Fruit fly (Drosophila melanogaster) whole organism, embryonic: ENCODE measurements around the gene UbcE2M.
A peak's percentile ranks its signal among the peaks of the same experiment; 100 is the strongest.

Source experiments
- Abd-B ChIP-seq: fragments of 200-800 bp; sonication (Bioruptor generic); optimal IDR thresholded peaks from 2 replicates; lab custom pipeline; 2018; ENCODE audit warnings: missing biosample characterization, mild to moderate bottlenecking, missing genetic modification characterization, moderate library complexity
- Aef1 ChIP-seq: fragments of 200-800 bp; sonication (Bioruptor generic); IDR thresholded peaks from 3 replicates; pipeline ENCODE4 v1.3.6; 2022; ENCODE audit warnings: missing biosample characterization, missing genetic modification characterization
- Asciz ChIP-seq: fragments of 200-800 bp; sonication (Bioruptor generic); optimal IDR thresholded peaks from 2 replicates; lab custom pipeline; 2017; ENCODE audit warnings: missing biosample characterization, mild to moderate bottlenecking, missing genetic modification characterization, missing genetic modification reagents
- Atf3 ChIP-seq: fragments of 200-800 bp; sonication (Bioruptor generic); optimal IDR thresholded peaks from 3 replicates; lab custom pipeline; 2016; ENCODE audit warnings: missing biosample characterization, missing genetic modification characterization
- BEAF-32 ChIP-seq: fragments of 200-800 bp; sonication (Bioruptor generic); optimal IDR thresholded peaks from 3 replicates; lab custom pipeline; 2017; ENCODE audit warnings: missing biosample characterization, missing genetic modification characterization, mild to moderate bottlenecking, moderate library complexity, missing genetic modification reagents
- Bdp1 ChIP-seq: fragments of 200-800 bp; sonication (Bioruptor generic); optimal IDR thresholded peaks from 3 replicates; lab custom pipeline; 2016; ENCODE audit warnings: missing biosample characterization, missing genetic modification characterization
- CG10565 ChIP-seq: fragments of 200-800 bp; sonication (Bioruptor generic); optimal IDR thresholded peaks from 3 replicates; lab custom pipeline; 2016; ENCODE audit warnings: missing biosample characterization, mild to moderate bottlenecking, missing genetic modification characterization
- CG12071 ChIP-seq: fragments of 200-800 bp; sonication (Bioruptor generic); optimal IDR thresholded peaks from 3 replicates; lab custom pipeline; 2018; ENCODE audit warnings: missing biosample characterization, mild to moderate bottlenecking, missing genetic modification characterization
- CG12299 ChIP-seq: fragments of 200-800 bp; sonication (Bioruptor generic); optimal IDR thresholded peaks from 2 replicates; lab custom pipeline; 2018; ENCODE audit warnings: missing biosample characterization, mild to moderate bottlenecking, missing genetic modification characterization
- CG12769 ChIP-seq: fragments of 200-800 bp; sonication (Bioruptor generic); optimal IDR thresholded peaks from 2 replicates; lab custom pipeline; 2019; ENCODE audit warnings: missing biosample characterization, mild to moderate bottlenecking, missing genetic modification characterization, moderate library complexity
- CG13424 ChIP-seq: fragments of 200-800 bp; sonication (Bioruptor generic); optimal IDR thresholded peaks from 2 replicates; lab custom pipeline; 2019; ENCODE audit warnings: missing biosample characterization, mild to moderate bottlenecking, missing genetic modification characterization, moderate library complexity
- CG14441 ChIP-seq: fragments of 200-800 bp; sonication (Bioruptor generic); IDR thresholded peaks from 2 replicates; pipeline ENCODE4 v1.3.6; 2022; ENCODE audit warnings: missing biosample characterization, missing genetic modification characterization
- CG1529 ChIP-seq: fragments of 200-800 bp; sonication (Bioruptor generic); optimal IDR thresholded peaks from 3 replicates; lab custom pipeline; 2018; ENCODE audit warnings: missing biosample characterization, missing genetic modification characterization
- CG15514 ChIP-seq: fragments of 200-800 bp; sonication (Bioruptor generic); optimal IDR thresholded peaks from 3 replicates; lab custom pipeline; 2017; ENCODE audit warnings: missing biosample characterization, missing genetic modification characterization, mild to moderate bottlenecking, moderate library complexity, missing genetic modification reagents
- CG17829 ChIP-seq: fragments of 200-800 bp; optimal IDR thresholded peaks from 2 replicates; lab custom pipeline; 2019; ENCODE audit warnings: missing biosample characterization, mild to moderate bottlenecking, missing genetic modification characterization, moderate library complexity
- CG34422 ChIP-seq: fragments of 200-800 bp; sonication (Bioruptor generic); IDR thresholded peaks from 3 replicates; pipeline ENCODE4 v1.3.6; 2022; ENCODE audit warnings: missing biosample characterization, missing genetic modification characterization
- CG3726 ChIP-seq: fragments of 200-800 bp; sonication (Bioruptor generic); IDR thresholded peaks from 3 replicates; pipeline ENCODE4, ENCODE4 v1.3.6; 2022; ENCODE audit warnings: missing biosample characterization, missing genetic modification characterization
- CG3847 ChIP-seq: fragments of 200-800 bp; sonication (Bioruptor generic); IDR thresholded peaks from 2 replicates; pipeline ENCODE4 v1.3.6; 2022; ENCODE audit warnings: missing biosample characterization, missing genetic modification characterization
- CG7271 ChIP-seq: fragments of 200-800 bp; sonication (Bioruptor generic); optimal IDR thresholded peaks from 2 replicates; lab custom pipeline; 2018; ENCODE audit warnings: missing biosample characterization, mild to moderate bottlenecking, missing genetic modification characterization, moderate library complexity
- CG7987 ChIP-seq: fragments of 200-800 bp; sonication (Bioruptor generic); optimal IDR thresholded peaks from 2 replicates; lab custom pipeline; 2018; ENCODE audit warnings: missing biosample characterization, mild to moderate bottlenecking, missing genetic modification characterization, moderate library complexity
- CG9797 ChIP-seq: fragments of 200-800 bp; sonication (Bioruptor generic); optimal IDR thresholded peaks from 3 replicates; lab custom pipeline; 2018; ENCODE audit warnings: missing biosample characterization, mild to moderate bottlenecking, missing genetic modification characterization
- CoRest ChIP-seq: fragments of 200-800 bp; sonication (Bioruptor generic); optimal IDR thresholded peaks from 3 replicates; lab custom pipeline; 2018; ENCODE audit warnings: missing biosample characterization, mild to moderate bottlenecking, missing genetic modification characterization, moderate library complexity
- Dad ChIP-seq: fragments of 200-800 bp; sonication (Bioruptor generic); optimal IDR thresholded peaks from 3 replicates; lab custom pipeline; 2016; ENCODE audit warnings: missing biosample characterization, missing genetic modification characterization
- Dref ChIP-seq: fragments of 200-800 bp; sonication (Bioruptor generic); IDR thresholded peaks from 2 replicates; pipeline ENCODE4 v1.3.6; 2022; ENCODE audit warnings: missing biosample characterization, missing genetic modification characterization
- Gsc ChIP-seq: fragments of 200-800 bp; sonication (Bioruptor generic); IDR thresholded peaks from 2 replicates; pipeline ENCODE4 v1.3.6; 2022; ENCODE audit warnings: missing biosample characterization, missing genetic modification characterization
- HHEX ChIP-seq: fragments of 200-800 bp; sonication (Bioruptor generic); optimal IDR thresholded peaks from 3 replicates; lab custom pipeline; 2017; ENCODE audit warnings: missing biosample characterization, mild to moderate bottlenecking, missing genetic modification characterization, missing genetic modification reagents
- Hr51 ChIP-seq, 2 experiments: fragments of 200-800 bp; sonication (Bioruptor generic); optimal IDR thresholded peaks; 2 replicates in 1 of 2; 3 replicates in 1 of 2; lab custom pipeline; 2016 to 2018; ENCODE audit warnings: missing biosample characterization in 2 of 2, missing genetic modification characterization in 2 of 2, mild to moderate bottlenecking in 1 of 2, moderate library complexity in 1 of 2
- Jarid2 ChIP-seq: fragments of 200-800 bp; sonication (Bioruptor generic); optimal IDR thresholded peaks from 3 replicates; lab custom pipeline; 2017; ENCODE audit warnings: mild to moderate bottlenecking, missing biosample characterization, missing genetic modification reagents, missing genetic modification characterization
- Mes4 ChIP-seq: fragments of 200-800 bp; sonication (Bioruptor generic); optimal IDR thresholded peaks from 2 replicates; lab custom pipeline; 2016; ENCODE audit warnings: missing biosample characterization, missing genetic modification characterization
- Mrtf ChIP-seq: fragments of 200-800 bp; sonication (Bioruptor generic); IDR thresholded peaks from 3 replicates; pipeline ENCODE4 v1.3.6; 2022; ENCODE audit warnings: missing biosample characterization, missing genetic modification characterization
- Oli ChIP-seq: fragments of 200-800 bp; sonication (Bioruptor generic); optimal IDR thresholded peaks from 2 replicates; lab custom pipeline; 2018; ENCODE audit warnings: missing biosample characterization, mild to moderate bottlenecking, missing genetic modification characterization, moderate library complexity
- PHDP ChIP-seq: fragments of 200-800 bp; sonication (Bioruptor generic); optimal IDR thresholded peaks from 3 replicates; lab custom pipeline; 2018; ENCODE audit warnings: missing biosample characterization, mild to moderate bottlenecking, missing genetic modification characterization, moderate library complexity
- Ptx1 ChIP-seq: fragments of 200-800 bp; sonication (Bioruptor generic); IDR thresholded peaks from 2 replicates; pipeline ENCODE4 v1.3.6; 2022; ENCODE audit warnings: missing biosample characterization, missing genetic modification characterization
- Sry-δ ChIP-seq: fragments of 200-800 bp; sonication (Bioruptor generic); optimal IDR thresholded peaks from 2 replicates; lab custom pipeline; 2016; ENCODE audit warnings: missing biosample characterization, missing genetic modification characterization
- Taf1 ChIP-seq: fragments of 200-800 bp; sonication (Bioruptor generic); IDR thresholded peaks from 2 replicates; pipeline ENCODE4 v1.3.6; 2022; ENCODE audit warnings: missing biosample characterization, missing genetic modification characterization
- Usf ChIP-seq: fragments of 200-800 bp; sonication (Bioruptor generic); optimal IDR thresholded peaks from 2 replicates; lab custom pipeline; 2017; ENCODE audit warnings: missing genotype, missing biosample characterization, missing genetic modification characterization
- ase ChIP-seq: fragments of 200-800 bp; sonication (Bioruptor generic); IDR thresholded peaks from 3 replicates; pipeline ENCODE4 v1.3.6; 2022; ENCODE audit warnings: missing biosample characterization, missing genetic modification characterization
- croc ChIP-seq: fragments of 200-800 bp; sonication (Bioruptor generic); conservative IDR thresholded peaks from 3 replicates; pipeline ENCODE4 v1.3.6; 2022; ENCODE audit warnings: missing biosample characterization, missing genetic modification characterization
- disco-r ChIP-seq: fragments of 200-800 bp; sonication (Bioruptor generic); optimal IDR thresholded peaks from 2 replicates; lab custom pipeline; 2016; ENCODE audit warnings: missing biosample characterization, missing genetic modification characterization
- dmrt99B ChIP-seq: fragments of 200-800 bp; sonication (Bioruptor generic); optimal IDR thresholded peaks from 2 replicates; lab custom pipeline; 2018; ENCODE audit warnings: missing biosample characterization, mild to moderate bottlenecking, missing genetic modification characterization, moderate library complexity
- dysf ChIP-seq: fragments of 200-800 bp; sonication (Bioruptor generic); IDR thresholded peaks from 3 replicates; pipeline ENCODE4 v1.3.6; 2022; ENCODE audit warnings: missing biosample characterization, missing genetic modification characterization
- ems ChIP-seq: fragments of 200-800 bp; sonication (Bioruptor generic); optimal IDR thresholded peaks from 3 replicates; lab custom pipeline; 2016; ENCODE audit warnings: missing biosample characterization, missing genetic modification characterization
- esg ChIP-seq: fragments of 200-800 bp; sonication (Bioruptor generic); conservative IDR thresholded peaks from 2 replicates; pipeline ENCODE4 v1.3.6; 2022; ENCODE audit warnings: missing biosample characterization, missing genetic modification characterization
- gce ChIP-seq: fragments of 200-800 bp; sonication (Bioruptor generic); IDR thresholded peaks from 3 replicates; pipeline ENCODE4 v1.3.6; 2022; ENCODE audit warnings: missing biosample characterization, missing genetic modification characterization
- grau ChIP-seq: fragments of 200-800 bp; optimal IDR thresholded peaks from 3 replicates; lab custom pipeline; 2019; ENCODE audit warnings: missing biosample characterization, mild to moderate bottlenecking, missing genetic modification characterization, moderate library complexity
- gsb-n ChIP-seq: fragments of 200-800 bp; sonication (Bioruptor generic); optimal IDR thresholded peaks from 3 replicates; lab custom pipeline; 2018; ENCODE audit warnings: missing biosample characterization, mild to moderate bottlenecking, missing genetic modification characterization
- ham ChIP-seq: fragments of 200-800 bp; sonication (Bioruptor generic); IDR thresholded peaks from 2 replicates; pipeline ENCODE4 v1.3.6; 2022; ENCODE audit warnings: missing biosample characterization, missing genetic modification characterization
- stc ChIP-seq: fragments of 200-800 bp; sonication (Bioruptor generic); IDR thresholded peaks from 2 replicates; pipeline ENCODE4 v1.3.6; 2022; ENCODE audit warnings: missing biosample characterization, missing genetic modification characterization
- sug ChIP-seq: fragments of 200-800 bp; optimal IDR thresholded peaks from 2 replicates; lab custom pipeline; 2019; ENCODE audit warnings: missing biosample characterization, mild to moderate bottlenecking, missing genetic modification characterization, moderate library complexity

Gene UbcE2M

DNA sequence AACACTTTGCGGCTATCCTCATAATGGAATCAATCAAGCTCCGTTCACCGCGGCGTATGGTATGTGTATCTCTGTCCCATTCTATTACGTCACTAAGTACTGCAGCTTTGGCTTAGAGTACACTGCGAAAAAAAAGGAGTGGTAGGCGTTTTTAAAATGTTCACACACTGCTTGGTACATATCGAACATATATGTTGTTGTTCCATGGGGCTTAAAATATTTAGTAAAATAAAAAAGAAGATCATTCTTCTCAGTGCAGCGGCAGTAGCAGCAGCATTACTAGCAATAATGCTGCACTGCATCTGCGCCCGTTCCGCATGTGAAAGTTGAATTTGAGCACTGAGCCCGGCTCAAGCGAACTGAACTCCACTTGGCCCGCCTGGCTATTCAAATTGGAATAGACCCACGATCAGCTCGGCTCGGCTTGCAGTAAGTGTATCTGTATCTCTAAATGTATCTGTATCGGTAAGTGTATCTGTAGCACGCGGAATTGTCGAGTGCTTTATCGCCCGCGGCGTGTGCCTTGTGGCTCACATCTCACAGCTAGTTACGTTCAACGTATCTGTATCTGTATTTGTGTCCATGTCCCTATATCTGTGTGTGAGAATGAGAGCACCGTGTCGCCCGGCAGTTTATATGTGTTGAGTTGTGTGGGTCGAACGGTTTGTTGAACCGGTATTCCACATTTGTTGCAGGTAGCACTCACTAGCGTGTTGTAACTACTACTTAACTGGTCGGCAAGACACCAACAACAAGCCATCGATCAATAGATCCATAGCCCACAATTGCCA lies 44.4 kb downstream of the UbcE2M start (continued):
- TF ChIP-seq CG12071 (GFP tag; lab: Kevin White, UChicago) (peak; percentile 42), Ptx1 (peak; percentile 68), CG9797 (GFP tag; lab: Kevin White, UChicago) (no peak), CG12769 (tag; lab: Kevin White, UChicago) (peak; percentile 5), CG13424 (tag; lab: Kevin White, UChicago) (peak; percentile 65), Atf3 (GFP tag; lab: Kevin White, UChicago) (peak; percentile 54), Bdp1 (GFP tag; lab: Kevin White, UChicago) (peak; percentile 9), CG7987 (GFP tag; lab: Kevin White, UChicago) (no peak), ham (no peak), ase (GFP tag; lab: Robert Waterston, UW) (peak; percentile 60; the same call in 1 of the 3 replicates), dmrt99B (peak; percentile 80), CG14441 (GFP tag; lab: Robert Waterston, UW) (peak; percentile 66), Dref (no peak), CG7271 (tag; lab: Kevin White, UChicago) (no peak), grau (peak; percentile 56), Dad (GFP tag; lab: Kevin White, UChicago) (peak; percentile 23), PHDP (tag; lab: Kevin White, UChicago) (peak; percentile 49), Taf1 (GFP tag; lab: Robert Waterston, UW) (no peak), Oli (tag; lab: Kevin White, UChicago) (peak; percentile 76), CG34422 (peak; percentile 70; the same call in 2 of the 3 replicates), Mrtf (peak; percentile 53; the same call in 1 of the 3 replicates), disco-r (GFP tag; lab: Kevin White, UChicago) (no peak), Mes4 (GFP tag; lab: Kevin White, UChicago) (peak; percentile 34), CG1529 (peak; percentile 51), CG12299 (tag; lab: Kevin White, UChicago) (no peak), Aef1 (peak; percentile 46; the same call in 1 of the 3 replicates), CG3726 (GFP tag; lab: Robert Waterston, UW) (no peak), CoRest (tag; lab: Kevin White, UChicago) (peak; percentile 60), Sry-δ (GFP tag; lab: Kevin White, UChicago) (peak; percentile 7), Usf (no peak), BEAF-32 (GFP tag; lab: Kevin White, UChicago) (no peak), Gsc (GFP tag; lab: Robert Waterston, UW) (peak; percentile 46; the same call in 1 of the 2 replicates), CG3847 (GFP tag; lab: Robert Waterston, UW) (0 out of 2 replicates have a peak, but pooled peaks have one; percentile 32), Asciz (GFP tag; lab: Kevin White, UChicago) (peak; percentile 65), CG15514 (GFP tag; lab: Kevin White, UChicago) (peak; percentile 29), HHEX (GFP tag; lab: Kevin White, UChicago) (peak; percentile 58), CG17829 (no peak), esg (GFP tag; lab: Robert Waterston, UW) (peak; percentile 54; the same call in 1 of the 2 replicates), gsb-n (tag; lab: Kevin White, UChicago) (peak; percentile 10), stc (GFP tag; lab: Robert Waterston, UW) (peak; percentile 60), Abd-B (GFP tag; lab: Kevin White, UChicago) (peak; percentile 33), Jarid2 (GFP tag; lab: Kevin White, UChicago) (no peak), dysf (GFP tag; lab: Robert Waterston, UW) (peak; percentile 67), Hr51 (GFP tag; optimal IDR thresholded peaks at IDR 0.05; lab: Kevin White, UChicago) (peak in 1 of 2 experiments; percentile 85), croc (GFP tag; lab: Robert Waterston, UW) (peak; percentile 36; the same call in 2 of the 3 replicates), CG10565 (GFP tag; lab: Kevin White, UChicago) (no peak), gce (GFP tag; lab: Robert Waterston, UW) (peak; percentile 32; the same call in 1 of the 3 replicates), sug (tag; lab: Kevin White, UChicago) (no peak), ems (GFP tag; lab: Kevin White, UChicago) (peak; percentile 12)
